Fruit fly (Drosophila melanogaster): ENCODE measurements around the gene in.

in gene

dm6 chr3L:20385969-20386370, 19.0 kb downstream of the in start:
- TF ChIP-seq Dll (optimal IDR thresholded peaks at IDR 0.05): no peak
- no peak for TF ChIP-seq psq (optimal IDR thresholded peaks at IDR 0.05)
- TF ChIP-seq CG8478 (optimal IDR thresholded peaks at IDR 0.05): no peak
- no peak for TF ChIP-seq pan (optimal IDR thresholded peaks at IDR 0.05)
- TF ChIP-seq usp (GFP tag; optimal IDR thresholded peaks at IDR 0.05): no peak
- no peak for TF ChIP-seq EcR (GFP tag; optimal IDR thresholded peaks at IDR 0.05)

DNA sequence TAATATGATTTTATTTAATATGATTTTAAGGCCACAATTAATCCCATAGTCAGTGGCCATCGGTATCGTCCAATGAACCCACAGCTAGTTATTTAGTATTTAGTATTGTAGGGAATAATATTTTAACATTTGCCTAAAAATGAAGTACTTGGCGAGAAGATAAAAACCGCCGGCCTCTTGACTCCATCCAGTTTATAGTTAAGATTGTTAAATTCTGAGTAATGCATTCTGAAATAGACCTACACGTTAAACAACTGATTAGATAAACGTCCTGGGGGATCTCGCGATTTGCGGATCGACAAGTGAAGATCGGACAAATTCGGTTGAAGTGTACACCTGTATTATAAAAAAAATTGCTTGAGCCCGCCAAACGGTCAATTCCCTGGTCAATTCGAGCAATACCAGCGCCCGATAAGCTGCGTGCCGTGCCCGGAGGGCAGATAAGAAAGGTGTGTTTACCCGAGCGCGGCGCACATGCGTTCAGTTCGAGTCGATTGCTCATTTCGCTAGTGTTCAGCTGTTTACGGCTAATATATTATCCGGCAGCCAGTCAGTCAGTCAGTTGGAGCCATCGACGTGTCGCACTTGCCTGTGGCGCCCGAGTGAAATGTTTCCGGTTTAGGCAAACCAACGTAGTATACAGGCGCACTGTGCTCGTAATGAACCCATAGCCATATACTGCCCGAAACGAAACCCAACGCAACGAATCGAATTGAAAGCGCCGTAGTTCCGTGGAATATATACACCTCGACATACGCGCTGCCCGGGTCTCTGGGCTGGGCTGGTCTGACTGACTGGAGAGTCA, 20.2 kb downstream of the in start:
- TF ChIP-seq CG8478 (optimal IDR thresholded peaks at IDR 0.05) (no peak), EcR (GFP tag; optimal IDR thresholded peaks at IDR 0.05) (no peak), psq (optimal IDR thresholded peaks at IDR 0.05) (no peak), Dll (optimal IDR thresholded peaks at IDR 0.05) (no peak), usp (GFP tag; optimal IDR thresholded peaks at IDR 0.05) (no peak), pan (optimal IDR thresholded peaks at IDR 0.05) (no peak)

DNA sequence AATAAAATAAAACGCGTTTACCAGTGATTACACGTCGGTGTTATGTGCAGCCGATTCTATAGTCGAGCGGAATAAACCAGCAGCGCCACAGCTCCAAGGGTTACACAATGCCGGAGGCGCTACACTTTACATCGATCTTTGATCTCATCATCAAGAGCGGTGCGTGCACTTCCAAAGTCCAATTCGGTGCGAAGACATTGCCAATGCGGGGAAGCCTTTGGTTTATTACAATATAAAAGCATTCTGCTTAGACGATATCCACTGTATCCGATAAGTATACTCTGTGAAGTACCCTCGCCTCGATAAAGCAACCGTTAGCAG, 20.8 kb downstream of the in start:
- TF ChIP-seq CG8478 (optimal IDR thresholded peaks at IDR 0.05): no peak
- TF ChIP-seq psq (optimal IDR thresholded peaks at IDR 0.05): no peak
- no peak for TF ChIP-seq pan (optimal IDR thresholded peaks at IDR 0.05)
- TF ChIP-seq usp (GFP tag; optimal IDR thresholded peaks at IDR 0.05): no peak
- no peak for TF ChIP-seq EcR (GFP tag; optimal IDR thresholded peaks at IDR 0.05)
- no peak for TF ChIP-seq Dll (optimal IDR thresholded peaks at IDR 0.05)

- TF ChIP-seq psq (optimal IDR thresholded peaks at IDR 0.05) (no peak), CG8478 (optimal IDR thresholded peaks at IDR 0.05) (no peak), EcR (GFP tag; optimal IDR thresholded peaks at IDR 0.05) (no peak), usp (GFP tag; optimal IDR thresholded peaks at IDR 0.05) (no peak), Dll (optimal IDR thresholded peaks at IDR 0.05) (no peak), pan (optimal IDR thresholded peaks at IDR 0.05) (no peak)
Measured at dm6 chr3L:20388983-20389382, 22.0 kb downstream of the in start.

- no peak for TF ChIP-seq pan (optimal IDR thresholded peaks at IDR 0.05)
- TF ChIP-seq CG8478 (optimal IDR thresholded peaks at IDR 0.05): no peak
- no peak for TF ChIP-seq usp (GFP tag; optimal IDR thresholded peaks at IDR 0.05)
- no peak for TF ChIP-seq Dll (optimal IDR thresholded peaks at IDR 0.05)
Measured at dm6 chr3L:20393357-20393756, 26.4 kb downstream of the in start, which contains the start of gene CG33969. Gene CG33969, minus strand, starts transcription at chr3L:20393553.

dm6 chr3L:20395257-20395909, 28.4 kb downstream of the in start:
- TF ChIP-seq EcR (GFP tag; optimal IDR thresholded peaks at IDR 0.05) (no peak), pan (optimal IDR thresholded peaks at IDR 0.05) (peak; percentile 67)

DNA sequence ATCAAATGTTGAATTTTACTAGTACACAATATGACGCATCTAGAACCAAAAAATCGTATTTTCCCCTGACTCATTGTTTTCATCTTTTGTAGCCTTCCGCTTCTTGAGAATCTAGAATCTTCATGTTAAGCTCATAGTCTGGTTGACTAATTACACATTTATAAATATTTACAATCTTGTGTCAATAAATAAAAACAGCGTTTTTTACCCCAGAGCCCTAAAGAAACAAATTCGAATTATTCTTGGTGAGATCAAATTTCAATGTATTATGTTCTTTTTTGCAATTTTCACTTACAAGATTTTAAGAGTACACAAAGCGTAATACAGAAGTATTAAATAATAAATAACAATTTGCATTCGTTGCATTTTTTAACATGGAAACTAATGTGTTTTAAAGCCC, 29.0 kb downstream of the in start:
- no peak for TF ChIP-seq pan (optimal IDR thresholded peaks at IDR 0.05)
- no peak for TF ChIP-seq Dll (optimal IDR thresholded peaks at IDR 0.05)
- no peak for TF ChIP-seq EcR (GFP tag; optimal IDR thresholded peaks at IDR 0.05)
- no peak for TF ChIP-seq psq (optimal IDR thresholded peaks at IDR 0.05)
- no peak for TF ChIP-seq usp (GFP tag; optimal IDR thresholded peaks at IDR 0.05)
- no peak for TF ChIP-seq CG8478 (optimal IDR thresholded peaks at IDR 0.05)

DNA sequence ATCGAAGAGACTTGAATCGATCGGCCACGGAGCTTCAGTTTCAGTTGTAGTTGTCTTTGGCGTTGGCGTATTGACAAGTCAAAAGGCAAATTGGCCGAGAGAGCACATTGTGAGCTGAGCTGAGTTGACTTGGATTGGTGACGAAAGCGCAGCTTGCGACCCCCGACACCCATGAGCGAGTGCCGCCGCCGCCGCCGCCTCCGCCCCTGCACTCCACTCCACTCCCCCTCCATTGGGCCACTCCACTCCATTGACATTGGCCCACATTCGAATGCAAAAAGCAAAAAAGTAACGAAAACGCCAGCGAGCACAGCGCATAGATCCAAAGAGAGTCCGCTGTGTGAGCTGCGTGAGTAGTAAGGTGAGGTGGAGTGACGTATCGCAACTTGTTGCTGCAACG, 30.8 kb downstream of the in start:
- TF ChIP-seq pan (optimal IDR thresholded peaks at IDR 0.05) (no peak), psq (optimal IDR thresholded peaks at IDR 0.05) (no peak), CG8478 (optimal IDR thresholded peaks at IDR 0.05) (no peak), EcR (GFP tag; optimal IDR thresholded peaks at IDR 0.05) (no peak), Dll (optimal IDR thresholded peaks at IDR 0.05) (no peak), usp (GFP tag; optimal IDR thresholded peaks at IDR 0.05) (no peak)

DNA sequence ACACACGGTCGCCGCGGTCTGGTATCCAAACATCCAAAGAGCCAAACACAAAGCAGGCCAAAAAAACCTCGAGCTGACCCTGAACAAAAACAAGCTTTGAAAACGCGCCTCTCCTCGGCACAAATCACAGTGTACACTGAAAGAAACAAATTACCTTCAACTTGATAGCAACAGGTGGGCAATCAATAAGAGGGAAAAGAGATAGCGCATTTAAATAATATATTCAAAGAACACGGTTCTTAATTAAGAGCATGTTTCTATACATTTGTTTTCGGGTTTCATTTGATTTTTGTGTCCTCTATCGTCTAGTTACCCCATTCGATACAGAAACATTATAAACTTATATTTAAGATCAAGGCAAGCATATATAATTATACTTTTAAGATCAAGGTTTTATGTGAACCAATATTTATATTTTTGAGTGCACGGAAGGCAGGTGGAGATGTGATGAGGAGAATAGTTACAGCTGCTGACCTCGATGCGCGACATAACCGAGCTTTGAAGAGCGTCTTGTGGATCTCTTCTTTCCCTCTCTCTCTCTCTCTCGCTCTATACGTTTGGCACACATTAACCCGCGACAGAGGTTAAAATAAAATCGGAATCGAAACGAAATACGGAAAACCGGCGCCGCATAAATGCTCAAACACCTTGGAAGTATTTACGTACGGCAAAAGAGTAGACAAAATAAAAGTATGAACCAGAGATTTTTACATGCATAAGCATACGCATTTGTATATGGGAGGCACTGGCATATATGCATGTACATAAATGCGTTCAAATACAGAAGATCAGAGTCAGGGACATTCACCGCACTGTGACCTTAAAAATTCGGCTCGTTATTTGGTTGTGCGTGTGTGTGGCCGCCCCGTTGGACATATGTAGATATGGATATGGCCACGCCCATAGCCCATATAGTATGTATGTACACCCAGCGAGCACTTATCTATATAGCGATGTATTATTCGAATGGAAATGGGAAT, 31.5 kb downstream of the in start:
- no peak for TF ChIP-seq EcR (GFP tag; optimal IDR thresholded peaks at IDR 0.05)
- TF ChIP-seq CG8478 (optimal IDR thresholded peaks at IDR 0.05): no peak
- no peak for TF ChIP-seq pan (optimal IDR thresholded peaks at IDR 0.05)
- TF ChIP-seq usp (GFP tag; optimal IDR thresholded peaks at IDR 0.05): no peak

DNA sequence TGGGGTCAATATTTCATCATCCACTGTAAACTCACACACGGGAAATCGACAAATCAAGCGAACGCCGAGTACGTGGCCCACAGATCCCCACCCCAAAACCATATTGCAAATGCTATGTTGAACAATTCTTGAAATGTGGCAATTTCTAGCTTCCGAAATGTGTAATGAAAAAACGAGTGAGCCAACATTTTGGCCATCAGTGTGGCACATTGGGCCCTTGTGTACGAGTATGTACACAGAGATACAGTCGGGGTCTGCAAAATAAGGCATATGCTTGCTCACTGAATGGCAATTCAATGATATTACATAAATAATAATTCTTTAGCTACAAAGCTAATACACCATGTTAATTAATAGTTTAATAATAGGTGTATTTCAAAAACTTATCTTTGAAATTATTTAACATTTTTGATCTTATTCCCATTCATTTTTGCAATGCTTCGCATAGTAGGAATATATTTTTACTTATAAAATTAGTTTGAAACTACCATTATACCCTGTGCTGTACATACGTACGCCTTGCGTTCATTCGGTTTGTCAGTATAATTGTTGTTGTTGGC, 32.6 kb downstream of the in start:
- TF ChIP-seq CG8478 (optimal IDR thresholded peaks at IDR 0.05): no peak
- TF ChIP-seq Dll (optimal IDR thresholded peaks at IDR 0.05): no peak

dm6 chr3L:20400515-20400914, 33.5 kb downstream of the in start:
- TF ChIP-seq EcR (GFP tag; optimal IDR thresholded peaks at IDR 0.05): no peak
- TF ChIP-seq Dll (optimal IDR thresholded peaks at IDR 0.05): no peak
- TF ChIP-seq CG8478 (optimal IDR thresholded peaks at IDR 0.05): no peak
- no peak for TF ChIP-seq usp (GFP tag; optimal IDR thresholded peaks at IDR 0.05)
- TF ChIP-seq psq (optimal IDR thresholded peaks at IDR 0.05): no peak
- TF ChIP-seq pan (optimal IDR thresholded peaks at IDR 0.05): no peak

Measured in whole organism.